Worm (Caenorhabditis elegans) whole organism, midembryonic: ENCODE data around the gene catp-6.

Experiments
- T22C8.4 ChIP-seq: fragments of 200-800 bp; sonication (Bioruptor generic); IDR thresholded peaks from 2 replicates; pipeline ENCODE4 v1.3.6; 2022; ENCODE audit warnings: missing genetic modification characterization, missing compliant biosample characterization
- flt-1 ChIP-seq: fragments of 200-800 bp; sonication (Bioruptor generic); IDR thresholded peaks from 2 replicates; pipeline ENCODE4 v1.3.6; 2022; ENCODE audit warnings: missing genetic modification characterization, missing compliant biosample characterization
- klf-2 ChIP-seq: fragments of 200-800 bp; sonication (Bioruptor generic); conservative IDR thresholded peaks from 2 replicates; pipeline ENCODE4 v1.3.6; 2022; ENCODE audit warnings: missing genetic modification reagents, missing genetic modification characterization, missing compliant biosample characterization
- ref-1 ChIP-seq: fragments of 200-800 bp; sonication (Bioruptor generic); conservative IDR thresholded peaks from 2 replicates; pipeline ENCODE4 v1.3.6; 2022; ENCODE audit warnings: missing genetic modification reagents, missing genetic modification characterization, missing compliant biosample characterization
- ztf-23 ChIP-seq: fragments of 200-800 bp; sonication (Bioruptor generic); IDR thresholded peaks from 2 replicates; pipeline ENCODE4 v1.3.6; 2022; ENCODE audit warnings: missing genetic modification reagents, missing genetic modification characterization, missing compliant biosample characterization
- ztf-29 ChIP-seq: fragments of 200-800 bp; sonication (Bioruptor generic); IDR thresholded peaks from 2 replicates; pipeline ENCODE4 v1.3.6; 2022; ENCODE audit warnings: missing genetic modification reagents, missing genetic modification characterization, missing compliant biosample characterization

DNA sequence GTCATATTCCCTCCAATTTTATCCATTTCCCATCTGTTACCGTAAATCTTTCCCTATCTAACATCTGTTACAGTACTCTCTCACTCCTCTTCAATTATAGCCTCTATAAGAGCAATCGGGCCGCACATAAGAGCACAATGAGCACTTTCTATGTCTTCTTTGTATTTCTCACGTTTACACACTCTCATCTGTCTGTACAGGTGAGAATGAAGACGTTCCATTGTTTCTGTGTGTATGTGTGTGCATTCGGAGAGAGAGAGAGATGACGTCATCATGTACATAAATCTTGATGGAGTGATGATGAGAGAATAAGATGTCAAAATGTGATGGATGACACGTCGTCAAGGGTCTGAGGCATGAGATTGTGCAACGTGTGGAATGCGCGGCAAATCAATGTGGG, 53.6 kb downstream of the catp-6 start:
- TF ChIP-seq flt-1 (GFP tag; lab: Robert Waterston, UW) (no peak), klf-2 (GFP tag; lab: Robert Waterston, UW) (no peak), ztf-29 (GFP tag; lab: Robert Waterston, UW) (no peak), ref-1 (no peak), ztf-23 (no peak), T22C8.4 (no peak)
